Fruit fly (Drosophila melanogaster): Measurements from ENCODE around the gene Gr10a.

Gr10a gene

dm6 chrX:11372764-11373712, 44.2 kb downstream of the Gr10a start:
- TF ChIP-seq CTCF (optimal IDR thresholded peaks at IDR 0.05): no peak
- TF ChIP-seq CG8478 (optimal IDR thresholded peaks at IDR 0.05): no peak

- TF ChIP-seq CTCF (optimal IDR thresholded peaks at IDR 0.05): no peak
- TF ChIP-seq CG8478 (optimal IDR thresholded peaks at IDR 0.05): no peak
Observed at dm6 chrX:11371613-11372012, 45.6 kb downstream of the Gr10a start.

dm6 chrX:11370792-11371191, 46.4 kb downstream of the Gr10a start:
- TF ChIP-seq CTCF (optimal IDR thresholded peaks at IDR 0.05) (no peak), CG8478 (optimal IDR thresholded peaks at IDR 0.05) (no peak)

dm6 chrX:11369374-11369773, 47.8 kb downstream of the Gr10a start, which contains the start of gene dlg1:
Gene dlg1 (plus strand): TSS chrX:11369665.
- TF ChIP-seq CG8478 (optimal IDR thresholded peaks at IDR 0.05): no peak
- no peak for TF ChIP-seq CTCF (optimal IDR thresholded peaks at IDR 0.05)

dm6 chrX:11367783-11368509, 49.3 kb downstream of the Gr10a start, which contains the start of the genes hop and Tim8:
Gene hop (minus strand): TSS chrX:11368098.
Gene Tim8 (plus strand): TSS chrX:11368445.
- TF ChIP-seq CTCF (optimal IDR thresholded peaks at IDR 0.05): no peak
